Worm (Caenorhabditis elegans) whole organism, L4/young adult: ENCODE results near the gene znfx-1.

ENCODE experiments used
- W03F9.2 ChIP-seq: fragments of 150-350 bp; optimal IDR thresholded peaks from 2 replicates; lab custom pipeline; 2014; ENCODE audit warnings: missing biosample characterization, missing genetic modification characterization
- dao-5 ChIP-seq: sonication (generic microtip); optimal IDR thresholded peaks from 2 replicates; lab custom pipeline; 2016; ENCODE audit warnings: missing genotype, missing genetic modification characterization, moderate library complexity, missing compliant biosample characterization
- him-1 ChIP-seq: sonication (generic microtip); optimal IDR thresholded peaks from 2 replicates; lab custom pipeline; 2016; ENCODE audit warnings: missing genotype, missing genetic modification reagents, missing genetic modification characterization, missing compliant biosample characterization

znfx-1 gene

DNA sequence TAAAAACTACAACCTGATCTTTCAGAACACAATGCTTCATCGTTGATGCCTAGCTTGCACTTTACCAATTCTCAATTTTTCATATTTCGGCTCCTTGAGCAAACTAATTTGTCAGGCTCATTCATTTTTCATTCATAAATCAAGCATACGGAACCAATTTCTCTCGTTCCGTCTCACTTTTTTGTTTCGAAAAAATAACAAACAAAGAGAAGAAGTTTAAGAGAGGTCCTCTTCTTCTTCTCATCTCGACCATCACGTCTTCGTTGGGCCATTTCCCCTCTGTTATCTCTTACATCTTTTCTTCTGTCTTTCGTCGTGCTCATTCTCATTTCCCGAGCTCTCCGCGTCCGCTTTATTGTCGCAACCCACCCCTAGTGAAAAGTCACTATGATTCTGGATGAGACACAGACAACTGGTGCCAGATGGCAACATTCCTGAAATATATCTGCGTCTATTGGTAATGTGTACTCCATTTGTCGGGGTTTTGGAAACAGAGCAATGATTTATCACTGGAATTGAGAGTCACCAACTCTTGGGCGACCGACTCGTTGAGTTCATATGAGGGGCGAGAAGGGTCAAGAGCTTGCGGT is 51.3 kb downstream of the znfx-1 start:
- TF ChIP-seq him-1 (tag; lab: Kevin White, UChicago): no peak
- no peak for TF ChIP-seq dao-5
- no peak for TF ChIP-seq W03F9.2 (tag; lab: Kevin White, UChicago)

DNA sequence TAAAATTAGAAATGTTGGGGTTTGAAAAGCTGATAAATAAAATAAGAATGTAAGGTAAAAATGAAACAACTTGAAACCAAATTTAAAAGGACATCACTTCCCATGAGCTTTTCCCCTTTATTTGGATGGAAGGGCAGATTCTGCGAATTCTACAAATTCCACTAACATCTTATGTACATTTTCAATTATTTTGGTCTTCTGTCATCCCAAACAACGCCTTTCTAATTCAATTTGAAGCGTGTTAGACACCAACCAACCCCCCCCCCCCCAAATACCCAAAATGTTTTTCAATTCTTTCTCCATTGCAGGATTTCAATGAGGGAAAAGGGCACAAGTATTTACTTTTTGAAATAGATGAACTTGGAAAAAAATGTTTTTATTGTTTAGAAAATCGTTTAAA is 52.2 kb downstream of the znfx-1 start:
- TF ChIP-seq dao-5 (no peak), W03F9.2 (tag; lab: Kevin White, UChicago) (no peak), him-1 (tag; lab: Kevin White, UChicago) (no peak)

- TF ChIP-seq W03F9.2 (tag; lab: Kevin White, UChicago) (no peak), him-1 (tag; lab: Kevin White, UChicago) (no peak), dao-5 (no peak)
Observed at ce11 chrII:9266252-9266651, 52.8 kb downstream of the znfx-1 start.

DNA sequence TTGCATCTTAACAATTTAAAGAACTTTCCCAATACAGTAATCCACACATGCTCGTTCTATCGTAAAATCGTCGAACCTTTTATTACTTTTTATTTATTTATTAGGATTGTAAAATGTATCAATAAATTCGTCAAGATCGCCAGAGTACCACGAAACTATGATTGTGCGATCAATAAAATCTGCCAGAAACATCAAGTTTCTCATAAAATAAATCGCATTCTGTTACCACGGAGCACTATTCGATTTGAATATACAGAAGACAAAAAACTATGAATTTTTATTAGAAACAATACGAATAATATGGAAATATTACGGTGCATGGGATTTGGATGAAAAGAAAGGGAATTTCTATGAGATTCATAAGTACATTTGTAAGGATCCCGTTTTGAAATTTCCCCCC is 53.3 kb downstream of the znfx-1 start, which contains the start of gene C01G6.2:
TSS of gene C01G6.2 (plus strand) at position 301 of the 400 bp plus-strand sequence.
- no peak for TF ChIP-seq dao-5
- TF ChIP-seq him-1 (tag; lab: Kevin White, UChicago): no peak
- TF ChIP-seq W03F9.2 (tag; lab: Kevin White, UChicago): no peak

- TF ChIP-seq him-1 (tag; lab: Kevin White, UChicago): no peak
- no peak for TF ChIP-seq dao-5
- no peak for TF ChIP-seq W03F9.2 (tag; lab: Kevin White, UChicago)
Observed at ce11 chrII:9268983-9269382, 55.5 kb downstream of the znfx-1 start.

ce11 chrII:9269588-9269987 is 56.1 kb downstream of the znfx-1 start, which contains the start of gene C01G6.3:
Gene C01G6.3, plus strand, starts transcription at chrII:9269888.
- TF ChIP-seq W03F9.2 (tag; lab: Kevin White, UChicago): no peak
- no peak for TF ChIP-seq him-1 (tag; lab: Kevin White, UChicago)
- no peak for TF ChIP-seq dao-5

- TF ChIP-seq him-1 (tag; lab: Kevin White, UChicago) (no peak), W03F9.2 (tag; lab: Kevin White, UChicago) (no peak), dao-5 (no peak)
Observed at ce11 chrII:9271285-9271684, 57.8 kb downstream of the znfx-1 start.
